Worm (Caenorhabditis elegans): ENCODE measurements around the gene ttll-11.

- TF ChIP-seq egl-18 (GFP tag; IDR thresholded peaks at IDR 0.05) (no peak), nhr-120 (GFP tag; IDR thresholded peaks at IDR 0.05) (no peak), snpc-4 (GFP tag; optimal IDR thresholded peaks at IDR 0.05) (no peak), snpc-4 (tag; optimal IDR thresholded peaks at IDR 0.05) (no peak), ceh-91 (GFP tag; IDR thresholded peaks at IDR 0.05) (no peak), bed-2 (GFP tag; IDR thresholded peaks at IDR 0.05) (no peak), unc-62 (GFP tag; optimal IDR thresholded peaks at IDR 0.05) (no peak), lin-26 (GFP tag; IDR thresholded peaks at IDR 0.05) (no peak), D2030.7 (GFP tag; IDR thresholded peaks at IDR 0.05) (no peak), snpc-1.1 (tag; optimal IDR thresholded peaks at IDR 0.05; ENCODE audit: insufficient read depth) (no peak), dpl-1 (GFP tag; optimal IDR thresholded peaks at IDR 0.05) (no peak), egl-44 (GFP tag; IDR thresholded peaks at IDR 0.05) (no peak), ama-1 (optimal IDR thresholded peaks at IDR 0.05) (no peak), ama-1 (GFP tag; optimal IDR thresholded peaks at IDR 0.05) (no peak), F22D6.2 (tag; optimal IDR thresholded peaks at IDR 0.05) (no peak), gei-17 (GFP tag; optimal IDR thresholded peaks at IDR 0.05) (no peak)
These were observed 48.2 kb downstream of the ttll-11 start, which contains the start of the genes F20C5.7 and parg-1 for ce11 chrIV:8745591-8746302.
